Worm (Caenorhabditis elegans) whole organism, L1 larva: ENCODE measurements around the gene bpnt-1.

Experiments used
- ceh-8 ChIP-seq: fragments of 200-800 bp; sonication (Bioruptor generic); optimal IDR thresholded peaks from 2 replicates; lab custom pipeline; 2018; ENCODE audit warnings: mild to moderate bottlenecking, missing genetic modification characterization, moderate library complexity, missing compliant biosample characterization
- ceh-82 ChIP-seq, 3 experiments: fragments of 150-350 bp in 1 of 3; sonication (generic microtip) in 2 of 3; optimal IDR thresholded peaks; 2 replicates each; lab custom pipeline; 2014 to 2017; ENCODE audit warnings: missing biosample characterization in 3 of 3, missing genetic modification characterization in 3 of 3
- lin-15B ChIP-seq: fragments of 150-350 bp; sonication (generic microtip); optimal IDR thresholded peaks from 3 replicates; lab custom pipeline; 2014; ENCODE audit warnings: missing biosample characterization, missing genetic modification characterization
- lin-35 ChIP-seq, 2 experiments: fragments of 150-350 bp; optimal IDR thresholded peaks; 2 replicates each; lab custom pipeline; 2014; ENCODE audit warnings: missing biosample characterization in 2 of 2, missing genetic modification characterization in 2 of 2, missing genetic modification reagents in 2 of 2
- lir-3 ChIP-seq: sonication (generic microtip); optimal IDR thresholded peaks from 2 replicates; lab custom pipeline; 2016; ENCODE audit warnings: mild to moderate bottlenecking, missing genetic modification characterization, moderate library complexity, missing compliant biosample characterization; ENCODE audit not compliant: poor library complexity
- nhr-11 ChIP-seq: fragments of 150-350 bp; optimal IDR thresholded peaks from 2 replicates; lab custom pipeline; 2014; ENCODE audit warnings: missing biosample characterization, missing genetic modification characterization
- nhr-20 ChIP-seq: sonication (generic microtip); optimal IDR thresholded peaks from 2 replicates; lab custom pipeline; 2016; ENCODE audit warnings: mild to moderate bottlenecking, missing genetic modification characterization, missing compliant biosample characterization
- nhr-90 ChIP-seq: sonication (generic microtip); optimal IDR thresholded peaks from 2 replicates; lab custom pipeline; 2016; ENCODE audit warnings: mild to moderate bottlenecking, missing genetic modification characterization, missing compliant biosample characterization; ENCODE audit not compliant: poor library complexity
- rnt-1 ChIP-seq: sonication (generic microtip); optimal IDR thresholded peaks from 2 replicates; lab custom pipeline; 2016; ENCODE audit warnings: mild to moderate bottlenecking, missing genetic modification characterization, moderate library complexity, missing compliant biosample characterization
- sox-4 ChIP-seq: sonication (generic microtip); optimal IDR thresholded peaks from 2 replicates; lab custom pipeline; 2016; ENCODE audit warnings: missing genetic modification characterization, missing compliant biosample characterization

ce11 chrII:4378195-4378594, 41.9 kb upstream of the bpnt-1 start, which contains the start of gene B0286.1:
- no peak for TF ChIP-seq lin-15B
- TF ChIP-seq nhr-90 (tag; lab: Kevin White, UChicago) = no peak
- TF ChIP-seq lin-35 (GFP tag; optimal IDR thresholded peaks at IDR 0.05; lab: Kevin White, UChicago) = no peak
- TF ChIP-seq nhr-11 = no peak
- TF ChIP-seq nhr-20 (tag; lab: Kevin White, UChicago) = no peak
- no peak for TF ChIP-seq lir-3 (tag; lab: Kevin White, UChicago)
- no peak for TF ChIP-seq sox-4 (tag; lab: Kevin White, UChicago)
- no peak for TF ChIP-seq ceh-82 (tag; optimal IDR thresholded peaks at IDR 0.05; lab: Kevin White, UChicago)
- TF ChIP-seq ceh-8 (GFP tag; lab: Kevin White, UChicago) = no peak
- TF ChIP-seq rnt-1 (tag; lab: Kevin White, UChicago) = no peak
